Worm (Caenorhabditis elegans) whole organism, early embryonic: ENCODE results near the gene C32D5.8.

Experiments
- B0310.2 ChIP-seq: sonication (generic microtip); optimal IDR thresholded peaks from 2 replicates; lab custom pipeline; 2016; ENCODE audit warnings: mild to moderate bottlenecking, missing genetic modification characterization, missing compliant biosample characterization
- aly-1 ChIP-seq: sonication (generic microtip); optimal IDR thresholded peaks from 2 replicates; lab custom pipeline; 2016; ENCODE audit warnings: missing genetic modification characterization, missing compliant biosample characterization
- ama-1 ChIP-seq: fragments of 150-350 bp; optimal IDR thresholded peaks from 2 replicates; lab custom pipeline; 2014
- ceh-13 ChIP-seq: fragments of 200-800 bp; sonication (Bioruptor generic); optimal IDR thresholded peaks from 2 replicates; lab custom pipeline; 2018; ENCODE audit warnings: mild to moderate bottlenecking, missing genetic modification characterization, missing compliant biosample characterization
- flt-1 ChIP-seq: fragments of 200-800 bp; sonication (Bioruptor generic); IDR thresholded peaks from 2 replicates; pipeline ENCODE4 v1.3.6; 2022; ENCODE audit warnings: missing genetic modification characterization, missing compliant biosample characterization
- hmbx-1 ChIP-seq: sonication (generic microtip); optimal IDR thresholded peaks from 2 replicates; lab custom pipeline; 2016; ENCODE audit warnings: mild to moderate bottlenecking, missing genetic modification characterization, missing compliant biosample characterization
- hmg-4 ChIP-seq: fragments of 200-800 bp; sonication (Bioruptor generic); optimal IDR thresholded peaks from 2 replicates; lab custom pipeline; 2018; ENCODE audit warnings: mild to moderate bottlenecking, missing genetic modification characterization, missing compliant biosample characterization
- hnd-1 ChIP-seq: sonication (generic microtip); optimal IDR thresholded peaks from 2 replicates; lab custom pipeline; 2016; ENCODE audit warnings: missing genetic modification characterization, missing compliant biosample characterization
- pes-1 ChIP-seq: fragments of 200-800 bp; sonication (Bioruptor generic); IDR thresholded peaks from 2 replicates; pipeline ENCODE4 v1.3.6; 2022; ENCODE audit warnings: missing genetic modification reagents, missing genetic modification characterization, missing compliant biosample characterization
- scrt-1 ChIP-seq: fragments of 200-800 bp; sonication (Bioruptor generic); IDR thresholded peaks from 2 replicates; pipeline ENCODE4 v1.3.6; 2022; ENCODE audit warnings: missing genetic modification characterization, missing compliant biosample characterization
- sea-1 ChIP-seq: fragments of 200-800 bp; sonication (Bioruptor generic); conservative IDR thresholded peaks from 2 replicates; pipeline ENCODE4 v1.3.6; 2022; ENCODE audit warnings: missing genetic modification characterization, missing compliant biosample characterization
- tbx-11 ChIP-seq: fragments of 200-800 bp; sonication (Bioruptor generic); IDR thresholded peaks from 2 replicates; pipeline ENCODE4 v1.3.6; 2022; ENCODE audit warnings: missing genetic modification characterization, missing compliant biosample characterization
- tbx-37 ChIP-seq: fragments of 200-800 bp; sonication (Bioruptor generic); conservative IDR thresholded peaks from 2 replicates; pipeline ENCODE4 v1.3.6; 2022; ENCODE audit warnings: missing genetic modification reagents, missing genetic modification characterization, missing compliant biosample characterization
- tra-4 ChIP-seq: sonication (generic microtip); optimal IDR thresholded peaks from 2 replicates; lab custom pipeline; 2017; ENCODE audit warnings: missing genetic modification characterization, missing compliant biosample characterization

- no peak for TF ChIP-seq ama-1 (lab: Kevin White, UChicago)
- TF ChIP-seq scrt-1 (GFP tag; lab: Robert Waterston, UW), result no peak
- no peak for TF ChIP-seq ceh-13 (GFP tag; lab: Kevin White, UChicago)
- no peak for TF ChIP-seq pes-1 (GFP tag; lab: Robert Waterston, UW)
- TF ChIP-seq hnd-1 (tag; lab: Kevin White, UChicago), result no peak
- TF ChIP-seq B0310.2 (tag; lab: Kevin White, UChicago), result no peak
- no peak for TF ChIP-seq hmg-4 (GFP tag; lab: Kevin White, UChicago)
- no peak for TF ChIP-seq tbx-11 (GFP tag; lab: Robert Waterston, UW)
- TF ChIP-seq aly-1, result no peak
- no peak for TF ChIP-seq tra-4 (tag; lab: Kevin White, UChicago)
- no peak for TF ChIP-seq flt-1 (GFP tag; lab: Robert Waterston, UW)
- no peak for TF ChIP-seq tbx-37 (GFP tag; lab: Robert Waterston, UW)
- TF ChIP-seq hmbx-1 (tag; lab: Kevin White, UChicago), result no peak
- no peak for TF ChIP-seq sea-1 (GFP tag; lab: Robert Waterston, UW)
Measured at ce11 chrII:6303209-6303740, 42.5 kb downstream of the C32D5.8 start, which contains the start of gene C29F5.1.
